Worm (Caenorhabditis elegans) whole organism, L4/young adult: ENCODE measurements around the gene H04J21.1.

Experiments used
- W03F9.2 ChIP-seq: fragments of 150-350 bp; optimal IDR thresholded peaks from 2 replicates; lab custom pipeline; 2014; ENCODE audit warnings: missing biosample characterization, missing genetic modification characterization
- dao-5 ChIP-seq: sonication (generic microtip); optimal IDR thresholded peaks from 2 replicates; lab custom pipeline; 2016; ENCODE audit warnings: missing genotype, missing genetic modification characterization, moderate library complexity, missing compliant biosample characterization
- him-1 ChIP-seq: sonication (generic microtip); optimal IDR thresholded peaks from 2 replicates; lab custom pipeline; 2016; ENCODE audit warnings: missing genotype, missing genetic modification reagents, missing genetic modification characterization, missing compliant biosample characterization

Gene H04J21.1

ce11 chrIII:2362648-2363047 is 9.1 kb downstream of the H04J21.1 start, which contains the start of gene srd-69:
Gene srd-69, plus strand, starts transcription at chrIII:2362948.
- TF ChIP-seq him-1 (tag; lab: Kevin White, UChicago) (no peak), W03F9.2 (tag; lab: Kevin White, UChicago) (no peak), dao-5 (tag; lab: Kevin White, UChicago) (no peak)

- TF ChIP-seq him-1 (tag; lab: Kevin White, UChicago) (no peak), dao-5 (tag; lab: Kevin White, UChicago) (no peak), W03F9.2 (tag; lab: Kevin White, UChicago) (no peak)
Observed at ce11 chrIII:2349956-2350355, 21.8 kb downstream of the H04J21.1 start.

- no peak for TF ChIP-seq dao-5 (tag; lab: Kevin White, UChicago)
- TF ChIP-seq W03F9.2 (tag; lab: Kevin White, UChicago) = no peak
- TF ChIP-seq him-1 (tag; lab: Kevin White, UChicago) = no peak
Observed at ce11 chrIII:2347291-2347690, 24.5 kb downstream of the H04J21.1 start, which contains the start of gene gip-1. Gene gip-1, plus strand, starts transcription at chrIII:2347591.

ce11 chrIII:2343273-2343672 is 28.5 kb downstream of the H04J21.1 start, which contains the start of gene phf-5:
Gene phf-5, plus strand, starts transcription at chrIII:2343573.
- TF ChIP-seq dao-5 (tag; lab: Kevin White, UChicago) = no peak
- no peak for TF ChIP-seq W03F9.2 (tag; lab: Kevin White, UChicago)
- TF ChIP-seq him-1 (tag; lab: Kevin White, UChicago) = no peak

- TF ChIP-seq W03F9.2 (tag; lab: Kevin White, UChicago) = no peak
- no peak for TF ChIP-seq dao-5 (tag; lab: Kevin White, UChicago)
- TF ChIP-seq him-1 (tag; lab: Kevin White, UChicago) = no peak
Observed at ce11 chrIII:2331033-2331625, 40.6 kb downstream of the H04J21.1 start, which contains the start of the genes Y54F10BM.13 and ppm-1.D. Gene Y54F10BM.13, minus strand, starts transcription at chrIII:2331083. Gene ppm-1.D, plus strand, starts transcription at chrIII:2331572.

- TF ChIP-seq dao-5 (tag; lab: Kevin White, UChicago) (no peak), him-1 (tag; lab: Kevin White, UChicago) (no peak), W03F9.2 (tag; lab: Kevin White, UChicago) (no peak)
Observed at ce11 chrIII:2330389-2330788, 41.4 kb downstream of the H04J21.1 start.

- TF ChIP-seq dao-5 (tag; lab: Kevin White, UChicago) (no peak), W03F9.2 (tag; lab: Kevin White, UChicago) (no peak), him-1 (tag; lab: Kevin White, UChicago) (no peak)
Observed at ce11 chrIII:2329336-2329735, 42.4 kb downstream of the H04J21.1 start, which contains the start of gene Y54F10BM.12. Gene Y54F10BM.12, minus strand, starts transcription at chrIII:2329679.

ce11 chrIII:2328612-2329011 is 43.2 kb downstream of the H04J21.1 start:
- TF ChIP-seq W03F9.2 (tag; lab: Kevin White, UChicago) = no peak

- TF ChIP-seq dao-5 (tag; lab: Kevin White, UChicago) = no peak
- no peak for TF ChIP-seq him-1 (tag; lab: Kevin White, UChicago)
- TF ChIP-seq W03F9.2 (tag; lab: Kevin White, UChicago) = no peak
Observed at ce11 chrIII:2324703-2325102, 47.1 kb downstream of the H04J21.1 start.
